Worm (Caenorhabditis elegans) whole organism, young adult: Measurements from ENCODE around the gene ZC116.5.

Experiments
- B0035.1 ChIP-seq: sonication (generic microtip); optimal IDR thresholded peaks from 2 replicates; lab custom pipeline; 2016; ENCODE audit warnings: missing genetic modification characterization, mild to moderate bottlenecking, missing compliant biosample characterization, missing genotype, missing genetic modification reagents
- B0261.1 ChIP-seq: sonication (generic microtip); optimal IDR thresholded peaks from 2 replicates; lab custom pipeline; 2016; ENCODE audit warnings: mild to moderate bottlenecking, missing genetic modification characterization, moderate library complexity, missing compliant biosample characterization
- C17E4.6 ChIP-seq: fragments of 200-800 bp; sonication (Bioruptor generic); IDR thresholded peaks from 2 replicates; pipeline ENCODE4 v1.3.6; 2022; ENCODE audit warnings: missing genetic modification reagents, missing genetic modification characterization, missing compliant biosample characterization
- D2030.7 ChIP-seq: fragments of 200-800 bp; sonication (Bioruptor generic); IDR thresholded peaks from 2 replicates; pipeline ENCODE4 v1.3.6; 2022; ENCODE audit warnings: missing genetic modification reagents, missing genetic modification characterization, missing compliant biosample characterization
- F22D6.2 ChIP-seq: sonication (generic microtip); optimal IDR thresholded peaks from 2 replicates; lab custom pipeline; 2016; ENCODE audit warnings: mild to moderate bottlenecking, missing genetic modification characterization, missing compliant biosample characterization
- F33H1.4 ChIP-seq: fragments of 200-800 bp; sonication (Bioruptor generic); IDR thresholded peaks from 2 replicates; pipeline ENCODE4 v1.3.6; 2022; ENCODE audit warnings: missing genetic modification reagents, missing genetic modification characterization, missing compliant biosample characterization
- F37B4.10 ChIP-seq: fragments of 200-800 bp; sonication (Bioruptor generic); IDR thresholded peaks from 2 replicates; pipeline ENCODE4 v1.3.6; 2022; ENCODE audit warnings: missing genetic modification characterization, missing compliant biosample characterization
- F39B2.1 ChIP-seq: fragments of 200-800 bp; sonication (Bioruptor generic); IDR thresholded peaks from 2 replicates; pipeline ENCODE4 v1.3.6; 2022; ENCODE audit warnings: missing genetic modification reagents, missing genetic modification characterization, missing compliant biosample characterization
- K11D2.4 ChIP-seq: fragments of 200-800 bp; sonication (Bioruptor generic); IDR thresholded peaks from 2 replicates; pipeline ENCODE4 v1.3.6; 2022; ENCODE audit warnings: missing genetic modification reagents, missing genetic modification characterization, missing compliant biosample characterization
- K12H6.12 ChIP-seq: fragments of 200-800 bp; sonication (Bioruptor generic); optimal IDR thresholded peaks from 2 replicates; lab custom pipeline; 2018; ENCODE audit warnings: mild to moderate bottlenecking, missing genetic modification characterization, missing compliant biosample characterization
- T26A5.8 ChIP-seq: sonication (generic microtip); optimal IDR thresholded peaks from 2 replicates; lab custom pipeline; 2016; ENCODE audit warnings: missing genetic modification characterization, missing compliant biosample characterization
- Y53F4B.3 ChIP-seq: fragments of 200-800 bp; sonication (Bioruptor generic); IDR thresholded peaks from 2 replicates; pipeline ENCODE4 v1.3.6; 2022; ENCODE audit warnings: missing genetic modification reagents, missing genetic modification characterization, missing compliant biosample characterization
- Y53G8AR.9 ChIP-seq: fragments of 200-800 bp; sonication (Bioruptor generic); conservative IDR thresholded peaks from 2 replicates; pipeline ENCODE4 v1.3.6; 2022; ENCODE audit warnings: missing genetic modification reagents, missing genetic modification characterization, missing compliant biosample characterization
- Y56A3A.18 ChIP-seq: fragments of 200-800 bp; sonication (Bioruptor generic); IDR thresholded peaks from 2 replicates; pipeline ENCODE4 v1.3.6; 2022; ENCODE audit warnings: missing genetic modification reagents, missing genetic modification characterization, missing compliant biosample characterization
- ZK185.1 ChIP-seq: sonication (generic microtip); optimal IDR thresholded peaks from 2 replicates; lab custom pipeline; 2016; ENCODE audit warnings: mild to moderate bottlenecking, missing genetic modification characterization, missing compliant biosample characterization; ENCODE audit not compliant: poor library complexity, severe bottlenecking
- aptf-3 ChIP-seq: fragments of 200-800 bp; sonication (Bioruptor generic); IDR thresholded peaks from 2 replicates; pipeline ENCODE4 v1.3.6; 2022; ENCODE audit warnings: missing genetic modification characterization, missing compliant biosample characterization
- atf-7 ChIP-seq: sonication (generic microtip); optimal IDR thresholded peaks from 2 replicates; lab custom pipeline; 2017; ENCODE audit warnings: mild to moderate bottlenecking, missing genetic modification characterization, missing compliant biosample characterization
- attf-3 ChIP-seq: fragments of 200-800 bp; sonication (Bioruptor generic); conservative IDR thresholded peaks from 2 replicates; pipeline ENCODE4 v1.3.6; 2022; ENCODE audit warnings: missing genetic modification reagents, missing genetic modification characterization, missing compliant biosample characterization
- attf-6 ChIP-seq: fragments of 200-800 bp; sonication (Bioruptor generic); IDR thresholded peaks from 2 replicates; pipeline ENCODE4 v1.3.6; 2022; ENCODE audit warnings: missing genetic modification reagents, missing genetic modification characterization, missing compliant biosample characterization
- cebp-2 ChIP-seq: fragments of 200-800 bp; sonication (Bioruptor generic); IDR thresholded peaks from 2 replicates; pipeline ENCODE4 v1.3.6; 2022; ENCODE audit warnings: missing genetic modification characterization, missing compliant biosample characterization
- ceh-40 ChIP-seq: fragments of 200-800 bp; sonication (Bioruptor generic); IDR thresholded peaks from 2 replicates; pipeline ENCODE4 v1.3.6; 2022; ENCODE audit warnings: missing genetic modification characterization, missing compliant biosample characterization
- ceh-79 ChIP-seq: sonication (generic microtip); optimal IDR thresholded peaks from 2 replicates; lab custom pipeline; 2017; ENCODE audit warnings: mild to moderate bottlenecking, missing genetic modification characterization, missing compliant biosample characterization
- die-1 ChIP-seq: sonication (generic microtip); optimal IDR thresholded peaks from 2 replicates; lab custom pipeline; 2016; ENCODE audit warnings: missing genotype, mild to moderate bottlenecking, missing genetic modification characterization, missing compliant biosample characterization
- dox-1 ChIP-seq: fragments of 200-800 bp; sonication (Bioruptor generic); IDR thresholded peaks from 2 replicates; pipeline ENCODE4 v1.3.6; 2022; ENCODE audit warnings: missing genetic modification reagents, missing genetic modification characterization, missing compliant biosample characterization
- dpl-1 ChIP-seq: fragments of 150-350 bp; optimal IDR thresholded peaks from 2 replicates; lab custom pipeline; 2014; ENCODE audit warnings: missing biosample characterization, missing genetic modification reagents, missing genetic modification characterization
- egl-18 ChIP-seq: fragments of 200-800 bp; sonication (Bioruptor generic); IDR thresholded peaks from 2 replicates; pipeline ENCODE4 v1.3.6; 2022; ENCODE audit warnings: missing genetic modification reagents, missing genetic modification characterization, missing compliant biosample characterization
- egl-44 ChIP-seq: fragments of 200-800 bp; sonication (Bioruptor generic); IDR thresholded peaks from 2 replicates; pipeline ENCODE4 v1.3.6; 2022; ENCODE audit warnings: missing genetic modification reagents, missing genetic modification characterization, missing compliant biosample characterization
- egrh-3 ChIP-seq: fragments of 200-800 bp; sonication (Bioruptor generic); IDR thresholded peaks from 2 replicates; pipeline ENCODE4 v1.3.6; 2022; ENCODE audit warnings: missing genetic modification reagents, missing genetic modification characterization, missing compliant biosample characterization
- ets-4 ChIP-seq: fragments of 200-800 bp; sonication (Bioruptor generic); optimal IDR thresholded peaks from 2 replicates; lab custom pipeline; 2018; ENCODE audit warnings: mild to moderate bottlenecking, missing genetic modification characterization, missing compliant biosample characterization
- gei-17 ChIP-seq: fragments of 200-800 bp; sonication (Bioruptor generic); optimal IDR thresholded peaks from 2 replicates; lab custom pipeline; 2018; ENCODE audit warnings: mild to moderate bottlenecking, missing genetic modification characterization, missing compliant biosample characterization
- hlh-26 ChIP-seq: fragments of 200-800 bp; sonication (Bioruptor generic); conservative IDR thresholded peaks from 2 replicates; pipeline ENCODE4 v1.3.6; 2022; ENCODE audit warnings: missing genetic modification reagents, missing genetic modification characterization, missing compliant biosample characterization
- let-607 ChIP-seq, 2 experiments: fragments of 200-800 bp in 1 of 2; sonication (Bioruptor generic) in 1 of 2; sonication (generic microtip) in 1 of 2; optimal IDR thresholded peaks; 2 replicates each; lab custom pipeline; 2016 to 2018; ENCODE audit warnings: mild to moderate bottlenecking in 2 of 2, missing compliant biosample characterization in 2 of 2, missing genetic modification characterization in 2 of 2, moderate library complexity in 2 of 2, missing genotype in 1 of 2
- lin-35 ChIP-seq, 3 experiments: fragments of 150-350 bp in 2 of 3; sonication (generic microtip) in 1 of 3; optimal IDR thresholded peaks; 2 replicates each; lab custom pipeline; 2014 to 2018; ENCODE audit warnings: missing biosample characterization in 3 of 3, missing genetic modification characterization in 3 of 3, missing genetic modification reagents in 3 of 3
- lin-40 ChIP-seq: sonication (generic microtip); optimal IDR thresholded peaks from 2 replicates; lab custom pipeline; 2016; ENCODE audit warnings: missing genetic modification characterization, mild to moderate bottlenecking, missing compliant biosample characterization, missing genotype, missing genetic modification reagents
- lsy-27 ChIP-seq: sonication (generic microtip); optimal IDR thresholded peaks from 2 replicates; lab custom pipeline; 2017; ENCODE audit warnings: missing genetic modification characterization, mild to moderate bottlenecking, missing compliant biosample characterization, antibody characterized with exemption, missing genotype, borderline replicate concordance; ENCODE audit not compliant: insufficient read depth
- madf-3 ChIP-seq: fragments of 200-800 bp; sonication (Bioruptor generic); IDR thresholded peaks from 2 replicates; pipeline ENCODE4 v1.3.6; 2022; ENCODE audit warnings: missing genetic modification reagents, missing genetic modification characterization, missing compliant biosample characterization
- mxl-1 ChIP-seq: sonication (generic microtip); optimal IDR thresholded peaks from 2 replicates; lab custom pipeline; 2016; ENCODE audit warnings: missing genetic modification characterization, missing compliant biosample characterization
- nhr-80 ChIP-seq: sonication (generic microtip); optimal IDR thresholded peaks from 2 replicates; lab custom pipeline; 2016; ENCODE audit warnings: missing genetic modification characterization, missing compliant biosample characterization
- nhr-90 ChIP-seq: sonication (generic microtip); optimal IDR thresholded peaks from 2 replicates; lab custom pipeline; 2016; ENCODE audit warnings: missing genotype, mild to moderate bottlenecking, missing genetic modification characterization, missing compliant biosample characterization
- rcor-1 ChIP-seq: fragments of 200-800 bp; sonication (Bioruptor generic); IDR thresholded peaks from 2 replicates; pipeline ENCODE4 v1.3.6; 2022; ENCODE audit warnings: missing genetic modification reagents, missing genetic modification characterization, missing compliant biosample characterization
- sdz-38 ChIP-seq: sonication (generic microtip); optimal IDR thresholded peaks from 2 replicates; lab custom pipeline; 2016; ENCODE audit warnings: missing genotype, missing genetic modification characterization, missing compliant biosample characterization
- sea-2 ChIP-seq: fragments of 200-800 bp; sonication (Bioruptor generic); IDR thresholded peaks from 2 replicates; pipeline ENCODE4 v1.3.6; 2022; ENCODE audit warnings: missing genetic modification characterization, missing compliant biosample characterization
- snpc-4 ChIP-seq, 5 experiments: fragments of 150-350 bp in 1 of 5; sonication (generic microtip) in 4 of 5; optimal IDR thresholded peaks; 2 replicates each; lab custom pipeline; 2014 to 2018; ENCODE audit warnings: missing genetic modification characterization in 5 of 5, missing biosample characterization in 3 of 5, antibody characterized with exemption in 2 of 5, mild to moderate bottlenecking in 2 of 5, missing compliant biosample characterization in 2 of 5, missing genotype in 2 of 5, moderate library complexity in 2 of 5, missing genetic modification reagents in 1 of 5
- tbp1 ChIP-seq: fragments of 200-800 bp; sonication (Bioruptor generic); optimal IDR thresholded peaks from 2 replicates; lab custom pipeline; 2018; ENCODE audit warnings: mild to moderate bottlenecking, missing genetic modification characterization, missing compliant biosample characterization
- tlf-1 ChIP-seq: fragments of 200-800 bp; sonication (Bioruptor generic); optimal IDR thresholded peaks from 2 replicates; lab custom pipeline; 2018; ENCODE audit warnings: mild to moderate bottlenecking, missing genetic modification characterization, missing compliant biosample characterization
- ztf-22 ChIP-seq: fragments of 200-800 bp; sonication (Bioruptor generic); optimal IDR thresholded peaks from 2 replicates; lab custom pipeline; 2018; ENCODE audit warnings: mild to moderate bottlenecking, missing genetic modification characterization, moderate library complexity, missing compliant biosample characterization
- ztf-25 ChIP-seq: fragments of 200-800 bp; sonication (Bioruptor generic); IDR thresholded peaks from 2 replicates; pipeline ENCODE4 v1.3.6; 2022; ENCODE audit warnings: missing genetic modification reagents, missing genetic modification characterization, missing compliant biosample characterization
- ztf-3 ChIP-seq: fragments of 200-800 bp; sonication (Bioruptor generic); optimal IDR thresholded peaks from 2 replicates; lab custom pipeline; 2018; ENCODE audit warnings: mild to moderate bottlenecking, missing genetic modification characterization, missing compliant biosample characterization

ZC116.5 gene

ce11 chrV:12596795-12597194 lies 12.0 kb downstream of the ZC116.5 start (continued):
- TF ChIP-seq lsy-27 (no peak), attf-3 (GFP tag; lab: Robert Waterston, UW) (peak; percentile 52; the same call in 1 of the 2 replicates), snpc-4 (GFP tag; optimal IDR thresholded peaks at IDR 0.05; lab: Kevin White, UChicago) (peak; percentile 40), snpc-4 (tag; optimal IDR thresholded peaks at IDR 0.05; lab: Kevin White, UChicago) (peak in 3 of 4 experiments; percentile 16 to 62 (median 59)), madf-3 (GFP tag; lab: Robert Waterston, UW) (no peak), F37B4.10 (GFP tag; lab: Robert Waterston, UW) (no peak), ets-4 (GFP tag; lab: Kevin White, UChicago) (no peak), egl-44 (peak; percentile 49; the same call in 1 of the 2 replicates), Y53G8AR.9 (GFP tag; lab: Robert Waterston, UW) (no peak), C17E4.6 (GFP tag; lab: Robert Waterston, UW) (no peak), lin-35 (GFP tag; optimal IDR thresholded peaks at IDR 0.05; lab: Kevin White, UChicago) (peak in 1 of 3 experiments; percentile 33), let-607 (tag; optimal IDR thresholded peaks at IDR 0.05; lab: Kevin White, UChicago) (peak; percentile 6 to 48), aptf-3 (no peak), D2030.7 (GFP tag; lab: Robert Waterston, UW) (peak; percentile 35; the same call in 1 of the 2 replicates), attf-6 (GFP tag; lab: Robert Waterston, UW) (no peak), sea-2 (no peak), ztf-22 (GFP tag; lab: Kevin White, UChicago) (no peak), K11D2.4 (GFP tag; lab: Robert Waterston, UW) (no peak), cebp-2 (GFP tag; lab: Robert Waterston, UW) (peak; percentile 92), nhr-80 (tag; lab: Kevin White, UChicago) (peak; percentile 44), ceh-79 (no peak), Y56A3A.18 (GFP tag; lab: Robert Waterston, UW) (peak; percentile 80; the same call in 1 of the 2 replicates), hlh-26 (no peak), rcor-1 (GFP tag; lab: Robert Waterston, UW) (no peak), Y53F4B.3 (no peak), egrh-3 (GFP tag; lab: Robert Waterston, UW) (no peak), F22D6.2 (no peak), ceh-40 (no peak), die-1 (peak; percentile 79), ztf-25 (GFP tag; lab: Robert Waterston, UW) (0 out of 2 replicates have a peak, but pooled peaks have one; percentile 15), F33H1.4 (GFP tag; lab: Robert Waterston, UW) (no peak), ztf-3 (GFP tag; lab: Kevin White, UChicago) (no peak), ZK185.1 (peak; percentile 84), sdz-38 (tag; lab: Kevin White, UChicago) (no peak), tbp1 (peak; percentile 89), lin-40 (tag; lab: Kevin White, UChicago) (peak; percentile 45), dpl-1 (GFP tag; lab: Kevin White, UChicago) (no peak), egl-18 (GFP tag; lab: Robert Waterston, UW) (no peak), gei-17 (GFP tag; lab: Kevin White, UChicago) (no peak), B0261.1 (tag; lab: Kevin White, UChicago) (peak; percentile 74), mxl-1 (peak; percentile 50), atf-7 (tag; lab: Kevin White, UChicago) (peak; percentile 19), T26A5.8 (tag; lab: Kevin White, UChicago) (no peak), B0035.1 (tag; lab: Kevin White, UChicago) (peak; percentile 68), dox-1 (GFP tag; lab: Robert Waterston, UW) (peak; percentile 78), tlf-1 (GFP tag; lab: Kevin White, UChicago) (no peak), K12H6.12 (tag; lab: Kevin White, UChicago) (peak; percentile 55), nhr-90 (tag; lab: Kevin White, UChicago) (peak; percentile 90), F39B2.1 (no peak)
